Fruit fly (Drosophila melanogaster): ENCODE data around the gene RpS27A.
A peak's percentile ranks its signal among the peaks of the same experiment; 100 is the strongest.

Gene RpS27A

DNA sequence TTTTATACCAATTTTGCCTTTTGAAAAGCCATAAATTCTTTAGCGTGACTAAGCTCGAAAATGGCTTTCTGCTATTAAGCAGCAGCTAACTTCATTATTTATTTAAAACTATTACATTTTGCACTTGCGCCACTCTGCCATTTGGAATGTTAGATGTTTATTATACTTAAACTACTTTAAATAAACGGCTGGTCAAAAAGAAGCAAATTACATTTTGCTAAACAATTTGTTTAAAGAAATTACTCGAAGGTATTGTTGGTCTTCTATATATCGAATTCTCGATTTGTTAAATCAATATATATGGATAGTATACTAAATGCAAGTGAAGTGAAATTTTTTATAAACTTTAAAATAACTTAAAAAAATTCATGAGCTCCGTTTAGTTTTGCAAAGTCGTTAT is 44.1 kb downstream of the RpS27A start, which contains the start of gene ppk10:
ppk10 (minus strand) TSS at position 101 of the 400 bp plus-strand sequence.
- TF ChIP-seq CG1792 (GFP tag; optimal IDR thresholded peaks at IDR 0.05) (no peak), CG9797 (GFP tag; optimal IDR thresholded peaks at IDR 0.05) (no peak), Aef1 (GFP tag; IDR thresholded peaks at IDR 0.05) (no peak), knrl (GFP tag; IDR thresholded peaks at IDR 0.05; ENCODE audit: partially characterized antibody) (no peak), odd (GFP tag; optimal IDR thresholded peaks at IDR 0.05) (no peak), CG2129 (GFP tag; IDR thresholded peaks at IDR 0.05; ENCODE audit: partially characterized antibody) (no peak), tio (GFP tag; optimal IDR thresholded peaks at IDR 0.05) (no peak), CG11695 (GFP tag; IDR thresholded peaks at IDR 0.05) (no peak), CG17359 (tag; optimal IDR thresholded peaks at IDR 0.05) (no peak)

DNA sequence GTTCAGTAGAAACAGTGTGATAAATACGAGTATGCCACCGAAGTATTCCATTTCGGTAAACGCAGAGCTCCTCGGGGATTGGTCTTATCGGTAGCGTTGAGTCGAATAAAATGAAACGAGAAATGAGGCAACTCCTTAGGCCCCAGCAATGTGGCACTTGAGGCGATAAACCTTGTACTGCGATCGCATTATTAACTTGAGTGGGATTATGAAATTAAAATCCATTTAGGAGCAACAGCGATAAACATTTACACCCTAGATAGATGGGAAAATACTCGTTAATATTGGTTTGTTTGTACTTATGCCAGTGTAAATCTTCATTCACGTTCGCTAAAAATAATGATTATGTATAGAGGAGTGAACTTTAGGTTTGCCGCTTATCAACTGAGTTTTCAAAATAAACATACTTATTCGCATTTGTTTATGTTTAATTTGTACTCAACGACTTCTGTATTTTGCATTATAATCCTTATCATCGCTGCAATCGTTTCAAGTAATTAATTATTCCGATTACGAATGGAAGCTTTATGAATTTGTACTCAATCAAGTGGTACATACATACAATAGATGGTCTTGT is 47.9 kb downstream of the RpS27A start:
- no peak for TF ChIP-seq Bteb2 (GFP tag; optimal IDR thresholded peaks at IDR 0.05)
- TF ChIP-seq CG6765 (GFP tag; optimal IDR thresholded peaks at IDR 0.05): no peak
- TF ChIP-seq CG2199 (GFP tag; IDR thresholded peaks at IDR 0.05): 0 out of 3 replicates have a peak, but pooled peaks have one; percentile 56
- no peak for TF ChIP-seq CG12942 (GFP tag; optimal IDR thresholded peaks at IDR 0.05)
- no peak for TF ChIP-seq Mes4 (GFP tag; optimal IDR thresholded peaks at IDR 0.05)
- TF ChIP-seq CG8765 (GFP tag; IDR thresholded peaks at IDR 0.05): no peak
- no peak for TF ChIP-seq ATbp (GFP tag; optimal IDR thresholded peaks at IDR 0.05)
- TF ChIP-seq Pdp1 (GFP tag; optimal IDR thresholded peaks at IDR 0.05): no peak
- no peak for TF ChIP-seq hkb (optimal IDR thresholded peaks at IDR 0.05)
- no peak for TF ChIP-seq hkb (GFP tag; IDR thresholded peaks at IDR 0.05)
- TF ChIP-seq exex (tag; optimal IDR thresholded peaks at IDR 0.05): peak; percentile 80
- TF ChIP-seq Nf-YA (GFP tag; IDR thresholded peaks at IDR 0.05): no peak
- no peak for TF ChIP-seq fd3F (GFP tag; optimal IDR thresholded peaks at IDR 0.05)
- no peak for TF ChIP-seq unc-4 (GFP tag; IDR thresholded peaks at IDR 0.05; ENCODE audit: partially characterized antibody)
- TF ChIP-seq sug (tag; optimal IDR thresholded peaks at IDR 0.05): peak; percentile 75

dm6 chr2L:10457191-10457899 is 49.2 kb downstream of the RpS27A start, which contains the start of the genes LManI and LManII:
TSS of gene LManI (minus strand) at chr2L:10457241.
TSS of gene LManII (plus strand) at chr2L:10457658.
- TF ChIP-seq CG15479 (GFP tag; optimal IDR thresholded peaks at IDR 0.05): peak; percentile 47
- peak; percentile 16 for TF ChIP-seq cad (GFP tag; optimal IDR thresholded peaks at IDR 0.05)
- no peak for TF ChIP-seq tll (GFP tag; optimal IDR thresholded peaks at IDR 0.05)
- peak; percentile 80 for TF ChIP-seq CG17829 (tag; optimal IDR thresholded peaks at IDR 0.05)
- peak; percentile 9 for TF ChIP-seq CG34376 (GFP tag; optimal IDR thresholded peaks at IDR 0.05)
- TF ChIP-seq peb (GFP tag; IDR thresholded peaks at IDR 0.05): no peak
- peak; percentile 55 for TF ChIP-seq cg (GFP tag; optimal IDR thresholded peaks at IDR 0.05)
- TF ChIP-seq amos (GFP tag; IDR thresholded peaks at IDR 0.05; ENCODE audit: partially characterized antibody): no peak
- TF ChIP-seq z (GFP tag; IDR thresholded peaks at IDR 0.05): 0 out of 3 replicates have a peak, but pooled peaks have one; percentile 54
- no peak for TF ChIP-seq ERR (GFP tag; optimal IDR thresholded peaks at IDR 0.05)
- peak in 1 of 3 experiments; percentile 19 for TF ChIP-seq Stat92E (GFP tag; optimal IDR thresholded peaks at IDR 0.05)
- TF ChIP-seq Jarid2 (GFP tag; optimal IDR thresholded peaks at IDR 0.05): peak; percentile 74
- TF ChIP-seq exex (tag; optimal IDR thresholded peaks at IDR 0.05): peak; percentile 68
